Fruit fly (Drosophila melanogaster) whole organism, pupa: Measurements from ENCODE around the gene dpr10.

Source experiments
- CG10348 ChIP-seq: fragments of 200-800 bp; sonication (Bioruptor generic); IDR thresholded peaks from 2 replicates; pipeline ENCODE4 v1.3.6; 2022; ENCODE audit warnings: missing biosample characterization, missing genetic modification characterization
- CG12605 ChIP-seq: fragments of 200-800 bp; sonication (Bioruptor generic); IDR thresholded peaks from 2 replicates; pipeline ENCODE4 v1.3.6; 2022; ENCODE audit warnings: missing biosample characterization, missing genetic modification characterization
- CG13204 ChIP-seq: fragments of 200-800 bp; sonication (Bioruptor generic); optimal IDR thresholded peaks from 2 replicates; lab custom pipeline; 2018; ENCODE audit warnings: missing biosample characterization, mild to moderate bottlenecking, missing genetic modification characterization, moderate library complexity
- CG14655 ChIP-seq: fragments of 200-800 bp; sonication (Bioruptor generic); optimal IDR thresholded peaks from 3 replicates; lab custom pipeline; 2017; ENCODE audit warnings: mild to moderate bottlenecking, missing biosample characterization, missing genetic modification reagents, missing genetic modification characterization
- CG15710 ChIP-seq: fragments of 200-800 bp; sonication (Bioruptor generic); optimal IDR thresholded peaks from 2 replicates; lab custom pipeline; 2018; ENCODE audit warnings: missing biosample characterization, mild to moderate bottlenecking, missing genetic modification characterization, moderate library complexity
- CG17806 ChIP-seq: fragments of 200-800 bp; sonication (Bioruptor generic); optimal IDR thresholded peaks from 2 replicates; lab custom pipeline; 2018; ENCODE audit warnings: missing biosample characterization, mild to moderate bottlenecking, missing genetic modification characterization, moderate library complexity
- CG32121 ChIP-seq: fragments of 200-800 bp; sonication (Bioruptor generic); IDR thresholded peaks from 2 replicates; pipeline ENCODE4 v1.3.6; 2022; ENCODE audit warnings: missing biosample characterization, missing genetic modification characterization
- CG34367 ChIP-seq: fragments of 200-800 bp; sonication (Bioruptor generic); optimal IDR thresholded peaks from 2 replicates; lab custom pipeline; 2018; ENCODE audit warnings: missing biosample characterization, mild to moderate bottlenecking, missing genetic modification characterization
- CG4496 ChIP-seq: fragments of 200-800 bp; sonication (Bioruptor generic); IDR thresholded peaks from 3 replicates; pipeline ENCODE4 v1.3.6; 2022; ENCODE audit warnings: missing biosample characterization, missing genetic modification characterization
- CG8159 ChIP-seq: fragments of 200-800 bp; sonication (Bioruptor generic); optimal IDR thresholded peaks from 3 replicates; lab custom pipeline; 2018; ENCODE audit warnings: missing biosample characterization, mild to moderate bottlenecking, missing genetic modification characterization, moderate library complexity
- CG8301 ChIP-seq: fragments of 200-800 bp; sonication (Bioruptor generic); optimal IDR thresholded peaks from 2 replicates; lab custom pipeline; 2018; ENCODE audit warnings: missing biosample characterization, mild to moderate bottlenecking, missing genetic modification characterization
- CG9948 ChIP-seq: fragments of 200-800 bp; sonication (Bioruptor generic); optimal IDR thresholded peaks from 2 replicates; lab custom pipeline; 2018; ENCODE audit warnings: missing biosample characterization, mild to moderate bottlenecking, missing genetic modification characterization, moderate library complexity
- D1 ChIP-seq: fragments of 200-800 bp; sonication (Bioruptor generic); optimal IDR thresholded peaks from 2 replicates; lab custom pipeline; 2018; ENCODE audit warnings: missing biosample characterization, mild to moderate bottlenecking, missing genetic modification characterization, moderate library complexity
- EcR ChIP-seq: fragments of 200-800 bp; sonication (Bioruptor generic); optimal IDR thresholded peaks from 3 replicates; lab custom pipeline; 2019; ENCODE audit warnings: missing biosample characterization, missing genetic modification characterization, mild to moderate bottlenecking, moderate library complexity, missing genetic modification reagents
- Ets98B ChIP-seq: fragments of 200-800 bp; sonication (Bioruptor generic); IDR thresholded peaks from 2 replicates; pipeline ENCODE4 v1.3.6; 2022; ENCODE audit warnings: missing biosample characterization, missing genetic modification characterization
- Pif1A ChIP-seq: fragments of 200-800 bp; sonication (Bioruptor generic); optimal IDR thresholded peaks from 3 replicates; lab custom pipeline; 2016; ENCODE audit warnings: missing biosample characterization, missing genetic modification characterization
- Pif1B ChIP-seq: fragments of 200-800 bp; sonication (Bioruptor generic); optimal IDR thresholded peaks from 3 replicates; lab custom pipeline; 2016; ENCODE audit warnings: missing biosample characterization, missing genetic modification characterization
- Snoo ChIP-seq: fragments of 200-800 bp; sonication (Bioruptor generic); optimal IDR thresholded peaks from 3 replicates; lab custom pipeline; 2017; ENCODE audit warnings: missing biosample characterization, mild to moderate bottlenecking, missing genetic modification characterization, inconsistent platforms
- fd96Ca ChIP-seq: fragments of 200-800 bp; sonication (Bioruptor generic); IDR thresholded peaks from 3 replicates; pipeline ENCODE4 v1.3.6; 2022; ENCODE audit warnings: missing biosample characterization, missing genetic modification characterization
- gl ChIP-seq: fragments of 200-800 bp; sonication (Bioruptor generic); optimal IDR thresholded peaks from 2 replicates; lab custom pipeline; 2018; ENCODE audit warnings: missing biosample characterization, mild to moderate bottlenecking, missing genetic modification characterization
- rn ChIP-seq: fragments of 200-800 bp; sonication (Bioruptor generic); IDR thresholded peaks from 2 replicates; pipeline ENCODE4 v1.3.6; 2022; ENCODE audit warnings: missing biosample characterization, missing genetic modification characterization

The dpr10 gene

dm6 chr3L:10185924-10186323, at the start of gene dpr10:
dpr10 (minus strand) TSS chr3L:10186108.
- TF ChIP-seq Ets98B (peak; percentile 45; the same call in 1 of the 2 replicates), CG32121 (GFP tag; lab: Robert Waterston, UW) (0 out of 2 replicates have a peak, but pooled peaks have one; percentile 23), CG4496 (GFP tag; lab: Robert Waterston, UW) (peak; percentile 85; the same call in 2 of the 3 replicates), Snoo (tag; lab: Kevin White, UChicago) (no peak)

DNA sequence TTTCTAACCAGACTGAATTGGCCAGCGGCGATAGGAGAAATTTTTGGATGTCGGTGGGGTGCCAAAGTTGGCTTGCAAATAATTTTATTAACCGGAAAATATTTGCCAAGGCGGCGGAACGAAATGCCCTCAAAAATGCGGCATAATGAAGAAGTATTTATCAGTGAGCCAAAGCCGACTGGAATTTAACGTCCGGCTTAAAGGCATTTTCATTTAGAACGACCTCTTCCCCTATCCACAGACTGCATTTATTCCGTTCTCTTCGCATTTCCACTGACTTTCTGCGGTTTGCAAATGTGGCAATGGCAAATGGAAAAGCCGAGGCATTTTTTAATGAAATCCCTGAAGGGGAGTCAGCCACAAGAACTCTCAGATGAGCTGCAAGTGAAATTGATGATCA, 47.1 kb upstream of the dpr10 start:
- TF ChIP-seq Snoo (tag; lab: Kevin White, UChicago), result no peak
- no peak for TF ChIP-seq gl (tag; lab: Kevin White, UChicago)
- TF ChIP-seq D1 (tag; lab: Kevin White, UChicago), result no peak
- no peak for TF ChIP-seq CG13204 (GFP tag; lab: Kevin White, UChicago)
- TF ChIP-seq CG4496 (GFP tag; lab: Robert Waterston, UW), result no peak
- TF ChIP-seq Pif1A (GFP tag; lab: Kevin White, UChicago), result no peak
- TF ChIP-seq, all 21 proteins: peak for 0

dm6 chr3L:10230542-10230941, 44.6 kb upstream of the dpr10 start:
- TF ChIP-seq CG14655 (GFP tag; lab: Kevin White, UChicago), result peak; percentile 29
- TF ChIP-seq Ets98B, result peak; percentile 47
- TF ChIP-seq CG32121 (GFP tag; lab: Robert Waterston, UW), result no peak
- TF ChIP-seq rn (GFP tag; lab: Robert Waterston, UW), result 0 out of 2 replicates have a peak, but pooled peaks have one; percentile 19
- TF ChIP-seq fd96Ca (GFP tag; lab: Robert Waterston, UW), result peak; percentile 29; the same call in 1 of the 3 replicates
- no peak for TF ChIP-seq CG15710 (tag; lab: Kevin White, UChicago)
- TF ChIP-seq CG4496 (GFP tag; lab: Robert Waterston, UW), result peak; percentile 54; the same call in 2 of the 3 replicates
- TF ChIP-seq, all 21 proteins: peak for 5

dm6 chr3L:10227094-10227493, 41.2 kb upstream of the dpr10 start:
- TF ChIP-seq Pif1B (no peak), CG17806 (peak; percentile 6), CG34367 (peak; percentile 35), fd96Ca (GFP tag; lab: Robert Waterston, UW) (0 out of 3 replicates have a peak, but pooled peaks have one; percentile 24), CG8159 (tag; lab: Kevin White, UChicago) (peak; percentile 64), EcR (GFP tag; lab: Kevin White, UChicago) (no peak), CG4496 (GFP tag; lab: Robert Waterston, UW) (0 out of 3 replicates have a peak, but pooled peaks have one; percentile 33), CG14655 (GFP tag; lab: Kevin White, UChicago) (peak; percentile 30), CG13204 (GFP tag; lab: Kevin White, UChicago) (no peak), CG15710 (tag; lab: Kevin White, UChicago) (peak; percentile 57), CG9948 (peak; percentile 24)

DNA sequence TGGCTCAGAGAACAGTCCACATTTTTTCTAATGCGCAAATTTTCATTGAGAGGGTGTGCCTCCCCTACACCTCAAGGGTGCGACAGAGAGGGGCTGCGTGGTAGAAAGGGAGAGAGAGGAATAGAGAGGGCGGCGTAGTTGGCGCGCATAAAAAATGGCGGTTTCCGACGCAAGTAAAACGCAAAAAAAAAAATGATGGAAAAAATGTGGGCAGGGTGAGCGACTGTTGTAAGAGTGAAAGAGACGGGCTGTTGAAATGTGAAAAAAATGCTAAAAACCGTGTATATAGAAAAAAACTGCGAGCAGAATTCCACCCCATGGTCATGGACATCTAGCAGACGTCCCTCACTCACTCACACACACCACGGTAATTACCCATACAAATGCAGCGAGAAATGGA, 40.1 kb upstream of the dpr10 start:
- no peak for TF ChIP-seq CG32121 (GFP tag; lab: Robert Waterston, UW)
- no peak for TF ChIP-seq CG8301 (tag; lab: Kevin White, UChicago)
- 0 out of 2 replicates have a peak, but pooled peaks have one; percentile 12 for TF ChIP-seq Ets98B
- 0 out of 3 replicates have a peak, but pooled peaks have one; percentile 19 for TF ChIP-seq fd96Ca (GFP tag; lab: Robert Waterston, UW)

dm6 chr3L:10225214-10225729, 39.4 kb upstream of the dpr10 start, which contains the start of gene scramb1:
scramb1 (minus strand) TSS chr3L:10225240.
- TF ChIP-seq Snoo (tag; lab: Kevin White, UChicago) (no peak), CG34367 (no peak), CG15710 (tag; lab: Kevin White, UChicago) (no peak), Ets98B (no peak), EcR (GFP tag; lab: Kevin White, UChicago) (no peak), CG9948 (no peak), D1 (tag; lab: Kevin White, UChicago) (no peak), CG14655 (GFP tag; lab: Kevin White, UChicago) (no peak), Pif1A (GFP tag; lab: Kevin White, UChicago) (no peak), fd96Ca (GFP tag; lab: Robert Waterston, UW) (no peak), CG10348 (GFP tag; lab: Robert Waterston, UW) (no peak), CG12605 (GFP tag; lab: Robert Waterston, UW) (no peak), CG32121 (GFP tag; lab: Robert Waterston, UW) (no peak), gl (tag; lab: Kevin White, UChicago) (no peak), CG8159 (tag; lab: Kevin White, UChicago) (no peak), CG4496 (GFP tag; lab: Robert Waterston, UW) (no peak)
